Fruit fly (Drosophila melanogaster) whole organism, embryonic: Measurements from ENCODE around the gene Nf-YA.

Experiments
- Antp ChIP-seq: fragments of 200-800 bp; sonication (Bioruptor generic); optimal IDR thresholded peaks from 3 replicates; lab custom pipeline; 2016; ENCODE audit warnings: missing biosample characterization, missing genetic modification characterization
- Atf6 ChIP-seq: fragments of 200-800 bp; sonication (Bioruptor generic); IDR thresholded peaks from 2 replicates; pipeline ENCODE4 v1.3.6; 2022; ENCODE audit warnings: missing biosample characterization, missing genetic modification characterization
- Awh ChIP-seq: fragments of 200-800 bp; sonication (Bioruptor generic); IDR thresholded peaks from 2 replicates; pipeline ENCODE4, ENCODE4 v1.3.6; 2022; ENCODE audit warnings: missing biosample characterization, missing genetic modification characterization
- CG1024 ChIP-seq: fragments of 200-800 bp; sonication (Bioruptor generic); IDR thresholded peaks from 2 replicates; pipeline ENCODE4 v1.3.6; 2022; ENCODE audit warnings: missing biosample characterization, missing genetic modification characterization
- CG11456 ChIP-seq: fragments of 200-800 bp; sonication (Bioruptor generic); IDR thresholded peaks from 3 replicates; pipeline ENCODE4 v1.3.6; 2022; ENCODE audit warnings: missing biosample characterization, missing genetic modification characterization
- CG1233 ChIP-seq: fragments of 200-800 bp; sonication (Bioruptor generic); optimal IDR thresholded peaks from 4 replicates; lab custom pipeline; 2018; ENCODE audit warnings: missing biosample characterization, mild to moderate bottlenecking, missing genetic modification characterization
- CG12659 ChIP-seq: fragments of 200-800 bp; sonication (Bioruptor generic); optimal IDR thresholded peaks from 3 replicates; lab custom pipeline; 2017; ENCODE audit warnings: mild to moderate bottlenecking, missing biosample characterization, missing genetic modification reagents, missing genetic modification characterization
- CG13775 ChIP-seq: fragments of 200-800 bp; sonication (Bioruptor generic); optimal IDR thresholded peaks from 3 replicates; lab custom pipeline; 2017; ENCODE audit warnings: missing biosample characterization, mild to moderate bottlenecking, missing genetic modification characterization
- CG30020 ChIP-seq: fragments of 200-800 bp; optimal IDR thresholded peaks from 2 replicates; lab custom pipeline; 2019; ENCODE audit warnings: missing biosample characterization, mild to moderate bottlenecking, missing genetic modification characterization, moderate library complexity
- CG30431 ChIP-seq: fragments of 200-800 bp; sonication (Bioruptor generic); optimal IDR thresholded peaks from 2 replicates; lab custom pipeline; 2017; ENCODE audit warnings: missing biosample characterization, missing genetic modification characterization
- CG3065 ChIP-seq: fragments of 200-800 bp; sonication (Bioruptor generic); optimal IDR thresholded peaks from 2 replicates; lab custom pipeline; 2016; ENCODE audit warnings: missing biosample characterization, missing genetic modification characterization
- CG34224 ChIP-seq: fragments of 200-800 bp; sonication (Bioruptor generic); IDR thresholded peaks from 3 replicates; pipeline ENCODE4 v1.3.6; 2022; ENCODE audit warnings: missing biosample characterization, missing genetic modification characterization; ENCODE audit not compliant: partially characterized antibody
- CG6791 ChIP-seq: fragments of 200-800 bp; sonication (Bioruptor generic); IDR thresholded peaks from 3 replicates; pipeline ENCODE4 v1.3.6; 2022; ENCODE audit warnings: missing biosample characterization, missing genetic modification characterization; ENCODE audit not compliant: partially characterized antibody
- CG7556 ChIP-seq: fragments of 200-800 bp; sonication (Bioruptor generic); optimal IDR thresholded peaks from 2 replicates; lab custom pipeline; 2017; ENCODE audit warnings: missing biosample characterization, mild to moderate bottlenecking, missing genetic modification characterization
- CG9932 ChIP-seq: fragments of 200-800 bp; sonication (Bioruptor generic); IDR thresholded peaks from 2 replicates; pipeline ENCODE4 v1.3.6; 2022; ENCODE audit warnings: missing biosample characterization, missing genetic modification characterization
- Dek ChIP-seq: fragments of 200-800 bp; sonication (Bioruptor generic); optimal IDR thresholded peaks from 3 replicates; lab custom pipeline; 2019; ENCODE audit warnings: missing biosample characterization, mild to moderate bottlenecking, missing genetic modification characterization, moderate library complexity
- E2f1 ChIP-seq: fragments of 200-800 bp; sonication (Bioruptor generic); IDR thresholded peaks from 2 replicates; pipeline ENCODE4 v1.3.6; 2022; ENCODE audit warnings: missing biosample characterization, missing genetic modification characterization
- Fer2 ChIP-seq: fragments of 200-800 bp; sonication (Bioruptor generic); optimal IDR thresholded peaks from 2 replicates; lab custom pipeline; 2018; ENCODE audit warnings: missing biosample characterization, mild to moderate bottlenecking, missing genetic modification characterization, moderate library complexity
- Fer3 ChIP-seq: fragments of 200-800 bp; sonication (Bioruptor generic); optimal IDR thresholded peaks from 2 replicates; lab custom pipeline; 2018; ENCODE audit warnings: missing biosample characterization, mild to moderate bottlenecking, missing genetic modification characterization, moderate library complexity
- Hr78 ChIP-seq, 2 experiments: fragments of 200-800 bp in 1 of 2; fragments of >200 bp in 1 of 2; sonication (Bioruptor generic) in 1 of 2; optimal IDR thresholded peaks; 2 replicates each; lab custom pipeline; 2017 to 2019; ENCODE audit warnings: missing biosample characterization in 2 of 2, missing genetic modification characterization in 2 of 2, mild to moderate bottlenecking in 1 of 2, moderate library complexity in 1 of 2
- Mes4 ChIP-seq: fragments of 200-800 bp; sonication (Bioruptor generic); optimal IDR thresholded peaks from 2 replicates; lab custom pipeline; 2016; ENCODE audit warnings: missing biosample characterization, missing genetic modification characterization
- NC2β ChIP-seq: fragments of 200-800 bp; sonication (Bioruptor generic); optimal IDR thresholded peaks from 2 replicates; lab custom pipeline; 2016; ENCODE audit warnings: missing biosample characterization, missing genetic modification characterization
- Pdp1 ChIP-seq, 2 experiments: fragments of 200-800 bp; sonication (Bioruptor generic); optimal IDR thresholded peaks; 3 replicates each; lab custom pipeline; 2016; ENCODE audit warnings: missing biosample characterization in 2 of 2, missing genetic modification characterization in 2 of 2, mild to moderate bottlenecking in 1 of 2, moderate library complexity in 1 of 2
- Ptx1 ChIP-seq: fragments of 200-800 bp; sonication (Bioruptor generic); IDR thresholded peaks from 2 replicates; pipeline ENCODE4 v1.3.6; 2022; ENCODE audit warnings: missing biosample characterization, missing genetic modification characterization
- Ravus ChIP-seq: fragments of 200-800 bp; sonication (Bioruptor generic); IDR thresholded peaks from 2 replicates; pipeline ENCODE4 v1.3.6; 2022; ENCODE audit warnings: missing biosample characterization, missing genetic modification characterization
- Rx ChIP-seq: fragments of 200-800 bp; sonication (Bioruptor generic); IDR thresholded peaks from 2 replicates; pipeline ENCODE4 v1.3.6; 2022; ENCODE audit warnings: missing biosample characterization, missing genetic modification characterization
- Xbp1 ChIP-seq: fragments of 200-800 bp; sonication (Bioruptor generic); optimal IDR thresholded peaks from 3 replicates; lab custom pipeline; 2016; ENCODE audit warnings: missing biosample characterization, mild to moderate bottlenecking, missing genetic modification characterization
- bcd ChIP-seq: fragments of 200-800 bp; sonication (Bioruptor generic); optimal IDR thresholded peaks from 2 replicates; lab custom pipeline; 2017; ENCODE audit warnings: missing biosample characterization, mild to moderate bottlenecking, missing genetic modification characterization
- bigmax ChIP-seq: fragments of 200-800 bp; sonication (Bioruptor generic); optimal IDR thresholded peaks from 2 replicates; lab custom pipeline; 2018; ENCODE audit warnings: missing biosample characterization, mild to moderate bottlenecking, missing genetic modification characterization
- chm ChIP-seq: fragments of 200-800 bp; sonication (Bioruptor generic); IDR thresholded peaks from 2 replicates; pipeline ENCODE4 v1.3.6; 2022; ENCODE audit warnings: missing biosample characterization, missing genetic modification characterization
- chn ChIP-seq: fragments of 200-800 bp; sonication (Bioruptor generic); optimal IDR thresholded peaks from 2 replicates; lab custom pipeline; 2016; ENCODE audit warnings: missing biosample characterization, missing genetic modification characterization
- croc ChIP-seq: fragments of 200-800 bp; sonication (Bioruptor generic); conservative IDR thresholded peaks from 3 replicates; pipeline ENCODE4 v1.3.6; 2022; ENCODE audit warnings: missing biosample characterization, missing genetic modification characterization
- dpn ChIP-seq, 2 experiments: fragments of 200-800 bp; sonication (Bioruptor generic); optimal IDR thresholded peaks; 3 replicates each; lab custom pipeline; 2016; ENCODE audit warnings: missing biosample characterization in 2 of 2, missing genetic modification characterization in 2 of 2
- ems ChIP-seq: fragments of 200-800 bp; sonication (Bioruptor generic); optimal IDR thresholded peaks from 3 replicates; lab custom pipeline; 2016; ENCODE audit warnings: missing biosample characterization, missing genetic modification characterization
- ewg ChIP-seq: fragments of 200-800 bp; sonication (Bioruptor generic); optimal IDR thresholded peaks from 3 replicates; lab custom pipeline; 2017; ENCODE audit warnings: mild to moderate bottlenecking, missing biosample characterization, missing genetic modification reagents, missing genetic modification characterization
- jumu ChIP-seq: fragments of 200-800 bp; sonication (Bioruptor generic); optimal IDR thresholded peaks from 3 replicates; lab custom pipeline; 2016; ENCODE audit warnings: missing biosample characterization, missing genetic modification characterization
- kah ChIP-seq: fragments of 200-800 bp; sonication (Bioruptor generic); optimal IDR thresholded peaks from 2 replicates; lab custom pipeline; 2018; ENCODE audit warnings: missing biosample characterization, mild to moderate bottlenecking, missing genetic modification characterization
- nmo ChIP-seq: fragments of 200-800 bp; sonication (Bioruptor generic); optimal IDR thresholded peaks from 2 replicates; lab custom pipeline; 2018; ENCODE audit warnings: missing biosample characterization, mild to moderate bottlenecking, missing genetic modification characterization, moderate library complexity
- p53 ChIP-seq: fragments of 200-800 bp; sonication (Bioruptor generic); optimal IDR thresholded peaks from 2 replicates; lab custom pipeline; 2016; ENCODE audit warnings: missing biosample characterization, missing genetic modification characterization
- peb ChIP-seq: fragments of 200-800 bp; sonication (Bioruptor generic); IDR thresholded peaks from 2 replicates; pipeline ENCODE4 v1.3.6; 2022; ENCODE audit warnings: missing biosample characterization, missing genetic modification characterization
- prd ChIP-seq, 3 experiments: fragments of >200 bp in 2 of 3; fragments of 200-800 bp in 1 of 3; sonication (Bioruptor generic) in 1 of 3; optimal IDR thresholded peaks in 2 of 3; IDR thresholded peaks in 1 of 3; 2 replicates in 2 of 3; 3 replicates in 1 of 3; pipeline versions ENCODE4 v1.3.6 to Lab custom; 2017 to 2022; ENCODE audit warnings: missing biosample characterization in 1 of 3, missing genetic modification characterization in 1 of 3
- pum ChIP-seq: fragments of 200-800 bp; sonication (Bioruptor generic); optimal IDR thresholded peaks from 2 replicates; lab custom pipeline; 2016; ENCODE audit warnings: missing biosample characterization, missing genetic modification characterization
- scrt ChIP-seq: fragments of 200-800 bp; sonication (Bioruptor generic); optimal IDR thresholded peaks from 2 replicates; lab custom pipeline; 2018; ENCODE audit warnings: missing biosample characterization, mild to moderate bottlenecking, missing genetic modification characterization, moderate library complexity
- shn ChIP-seq: fragments of 200-800 bp; sonication (Bioruptor generic); optimal IDR thresholded peaks from 3 replicates; lab custom pipeline; 2016; ENCODE audit warnings: missing biosample characterization, missing genetic modification characterization
- slbo ChIP-seq: fragments of 200-800 bp; sonication (Bioruptor generic); IDR thresholded peaks from 2 replicates; pipeline ENCODE4 v1.3.6; 2022; ENCODE audit warnings: missing biosample characterization, missing genetic modification characterization
- sob ChIP-seq: fragments of 200-800 bp; sonication (Bioruptor generic); IDR thresholded peaks from 2 replicates; pipeline ENCODE4 v1.3.6; 2022; ENCODE audit warnings: missing biosample characterization, missing genetic modification characterization
- tgo ChIP-seq: fragments of 200-800 bp; sonication (Bioruptor generic); IDR thresholded peaks from 3 replicates; pipeline ENCODE4 v1.3.6; 2022; ENCODE audit warnings: missing biosample characterization, missing genetic modification characterization
- usp ChIP-seq: fragments of >200 bp; optimal IDR thresholded peaks from 2 replicates; lab custom pipeline; 2017; ENCODE audit warnings: missing biosample characterization, missing genetic modification characterization
- zen2 ChIP-seq: fragments of 200-800 bp; sonication (Bioruptor generic); IDR thresholded peaks from 3 replicates; pipeline ENCODE4 v1.3.6; 2022; ENCODE audit warnings: missing biosample characterization, missing genetic modification characterization; ENCODE audit not compliant: partially characterized antibody

Gene Nf-YA

DNA sequence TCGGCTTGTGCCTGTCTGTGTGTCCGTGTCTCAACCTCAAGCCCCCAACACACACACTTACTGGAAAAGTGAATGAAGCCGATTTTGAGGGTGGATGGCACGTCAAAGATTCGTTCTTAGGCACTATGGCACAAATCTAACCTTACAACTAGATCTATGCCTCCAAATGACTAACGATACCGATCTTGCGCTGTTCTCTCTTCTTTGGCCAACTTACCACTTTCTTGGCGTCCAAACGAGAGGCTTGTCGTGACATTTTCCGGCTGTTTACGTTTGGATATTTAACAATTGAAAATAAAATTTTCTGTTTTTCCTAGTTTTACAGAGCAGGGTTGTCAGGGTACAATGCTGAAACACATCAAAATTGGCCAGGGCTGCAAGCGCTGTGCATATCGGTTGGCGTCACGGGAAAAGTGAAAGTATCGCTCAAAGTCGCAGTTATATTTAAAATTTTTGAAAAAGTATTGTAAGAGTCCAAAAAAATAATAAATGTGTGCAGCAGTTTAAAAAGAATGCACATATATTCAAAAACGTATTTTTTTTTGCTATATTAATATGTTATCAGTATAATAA is at the start of gene Nf-YA, which contains the start of gene Bet3 (continued):
- TF ChIP-seq Fer3 (tag; lab: Kevin White, UChicago) = peak; percentile 16
- TF ChIP-seq CG1233 (GFP tag; lab: Kevin White, UChicago) = peak; percentile 27
- TF ChIP-seq peb (GFP tag; lab: Robert Waterston, UW) = no peak
- TF ChIP-seq Antp (GFP tag; lab: Kevin White, UChicago) = peak; percentile 61
- peak; percentile 76 for TF ChIP-seq pum (GFP tag; lab: Kevin White, UChicago)
- TF ChIP-seq kah (GFP tag; lab: Kevin White, UChicago) = no peak
- 0 out of 2 replicates have a peak, but pooled peaks have one; percentile 16 for TF ChIP-seq Atf6
- TF ChIP-seq croc (GFP tag; lab: Robert Waterston, UW) = no peak; the same call in 2 of the 3 replicates
- peak; percentile 62 for TF ChIP-seq sob (GFP tag; lab: Robert Waterston, UW)
- no peak for TF ChIP-seq CG7556 (GFP tag; lab: Kevin White, UChicago)
- TF ChIP-seq Xbp1 (GFP tag; lab: Kevin White, UChicago) = peak; percentile 78
- TF ChIP-seq usp (GFP tag; lab: Kevin White, UChicago) = no peak
- peak; percentile 65 for TF ChIP-seq CG12659
- no peak for TF ChIP-seq Ravus (GFP tag; lab: Robert Waterston, UW)
- TF ChIP-seq CG9932 (GFP tag; lab: Robert Waterston, UW) = peak; percentile 86
- TF ChIP-seq Fer2 (tag; lab: Kevin White, UChicago) = no peak
- no peak for TF ChIP-seq prd (optimal IDR thresholded peaks at IDR 0.05; lab: Kevin White, UChicago)
- TF ChIP-seq prd (GFP tag; IDR thresholded peaks at IDR 0.05; lab: Robert Waterston, UW) = peak; percentile 64; the same call in 2 of the 3 replicates
- TF ChIP-seq scrt (GFP tag; lab: Kevin White, UChicago) = peak; percentile 20
- TF ChIP-seq bigmax (GFP tag; lab: Kevin White, UChicago) = peak; percentile 89
- peak; percentile 53; the same call in 1 of the 2 replicates for TF ChIP-seq chm (GFP tag; lab: Robert Waterston, UW)
- TF ChIP-seq CG30431 (GFP tag; lab: Kevin White, UChicago) = peak; percentile 3
- peak; percentile 16 for TF ChIP-seq ewg (GFP tag; lab: Kevin White, UChicago)
- TF ChIP-seq Awh (GFP tag; lab: Robert Waterston, UW) = no peak
- TF ChIP-seq bcd = peak; percentile 55
- peak; percentile 55 for TF ChIP-seq jumu
- 0 out of 2 replicates have a peak, but pooled peaks have one; percentile 33 for TF ChIP-seq Rx (GFP tag; lab: Robert Waterston, UW)
- no peak for TF ChIP-seq CG1024 (GFP tag; lab: Robert Waterston, UW)
- peak; percentile 29 for TF ChIP-seq shn (GFP tag; lab: Kevin White, UChicago)
- TF ChIP-seq Hr78 (GFP tag; optimal IDR thresholded peaks at IDR 0.05; lab: Kevin White, UChicago) = no peak
- peak; percentile 79 for TF ChIP-seq CG11456
- peak; percentile 68 for TF ChIP-seq nmo
- peak; percentile 21 for TF ChIP-seq p53 (GFP tag; lab: Kevin White, UChicago)
- TF ChIP-seq zen2 (GFP tag; lab: Robert Waterston, UW) = peak; percentile 86; the same call in 1 of the 3 replicates
- TF ChIP-seq ems (GFP tag; lab: Kevin White, UChicago) = peak; percentile 29
- peak; percentile 25 for TF ChIP-seq NC2β (GFP tag; lab: Kevin White, UChicago)
- no peak for TF ChIP-seq tgo
- TF ChIP-seq CG13775 (GFP tag; lab: Kevin White, UChicago) = peak; percentile 49
- peak; percentile 66 for TF ChIP-seq chn (GFP tag; lab: Kevin White, UChicago)
- TF ChIP-seq dpn (GFP tag; optimal IDR thresholded peaks at IDR 0.05; lab: Kevin White, UChicago) = peak; percentile 65 to 68
- peak; percentile 19; the same call in 1 of the 2 replicates for TF ChIP-seq E2f1
- TF ChIP-seq Pdp1 (GFP tag; optimal IDR thresholded peaks at IDR 0.05; lab: Kevin White, UChicago) = peak; percentile 39 to 51
- no peak for TF ChIP-seq Mes4 (GFP tag; lab: Kevin White, UChicago)
- peak; percentile 3 for TF ChIP-seq CG3065 (GFP tag; lab: Kevin White, UChicago)
- peak; percentile 68 for TF ChIP-seq CG30020 (tag; lab: Kevin White, UChicago)
- TF ChIP-seq Ptx1 (GFP tag; lab: Robert Waterston, UW) = peak; percentile 53; the same call in 1 of the 2 replicates
- peak; percentile 83 for TF ChIP-seq CG34224
- peak; percentile 89 for TF ChIP-seq CG6791 (GFP tag; lab: Robert Waterston, UW)
- peak; percentile 88 for TF ChIP-seq slbo (GFP tag; lab: Robert Waterston, UW)
- TF ChIP-seq Dek = peak; percentile 47
